Worm (Caenorhabditis elegans) whole organism, young adult: ENCODE results near the gene F46G10.1.

Experiments used
- F37B4.10 ChIP-seq: fragments of 200-800 bp; sonication (Bioruptor generic); IDR thresholded peaks from 2 replicates; pipeline ENCODE4 v1.3.6; 2022; ENCODE audit warnings: missing genetic modification characterization, missing compliant biosample characterization
- mxl-1 ChIP-seq: sonication (generic microtip); optimal IDR thresholded peaks from 2 replicates; lab custom pipeline; 2016; ENCODE audit warnings: missing genetic modification characterization, missing compliant biosample characterization

DNA sequence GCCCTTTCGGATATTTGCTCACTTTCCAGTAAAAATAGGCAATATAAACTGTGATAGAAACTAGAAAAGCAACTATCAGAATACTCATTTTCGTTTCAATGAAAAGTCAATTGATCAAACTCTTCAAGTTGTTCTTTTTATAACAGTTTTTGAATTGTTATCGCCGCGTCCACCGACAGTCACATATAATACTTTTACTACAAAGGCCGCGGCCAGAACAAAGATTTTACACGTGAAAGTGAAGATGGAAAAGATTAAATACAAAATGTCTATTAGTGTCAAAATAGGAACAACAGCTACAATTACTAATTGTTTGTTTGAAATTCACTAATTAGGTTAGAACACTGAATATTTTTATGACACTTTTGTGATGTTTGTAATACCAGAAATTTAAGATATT, 42.0 kb downstream of the F46G10.1 start, which contains the start of gene cyp-14A2:
- TF ChIP-seq F37B4.10 (GFP tag; lab: Robert Waterston, UW): no peak
- no peak for TF ChIP-seq mxl-1
